Worm (Caenorhabditis elegans) whole organism, L1 larva: ENCODE data around the gene C25F9.12.
"Not testable (repeated sequence)": the region's sequence is repeated elsewhere in the genome, so short reads cannot be mapped to it uniquely, and the experiment has no call there.

Source experiments
- C16A3.4 ChIP-seq: fragments of 150-350 bp; optimal IDR thresholded peaks from 2 replicates; lab custom pipeline; 2014; ENCODE audit warnings: missing biosample characterization, missing genetic modification characterization
- aha-1 ChIP-seq: fragments of 150-350 bp; optimal IDR thresholded peaks from 2 replicates; lab custom pipeline; 2014; ENCODE audit warnings: missing biosample characterization, missing genetic modification characterization
- aly-2 ChIP-seq: fragments of 150-350 bp; optimal IDR thresholded peaks from 2 replicates; lab custom pipeline; 2014; ENCODE audit warnings: missing biosample characterization, missing genetic modification characterization
- ama-1 ChIP-seq: fragments of 150-350 bp; optimal IDR thresholded peaks from 2 replicates; lab custom pipeline; 2014
- blmp-1 ChIP-seq: fragments of 150-350 bp; optimal IDR thresholded peaks from 2 replicates; lab custom pipeline; 2014; ENCODE audit warnings: missing biosample characterization, missing genetic modification characterization
- ceh-63 ChIP-seq: fragments of 200-800 bp; sonication (Bioruptor generic); optimal IDR thresholded peaks from 2 replicates; lab custom pipeline; 2018; ENCODE audit warnings: mild to moderate bottlenecking, missing genetic modification characterization, missing compliant biosample characterization
- ces-1 ChIP-seq: fragments of 150-350 bp; optimal IDR thresholded peaks from 2 replicates; lab custom pipeline; 2014; ENCODE audit warnings: missing biosample characterization, missing genetic modification reagents, missing genetic modification characterization
- efl-1 ChIP-seq, 4 experiments: fragments of 150-350 bp; optimal IDR thresholded peaks in 3 of 4; peaks in 1 of 4; 1 replicate in 1 of 4; 2 replicates in 3 of 4; lab custom pipeline; 2014; ENCODE audit warnings: missing biosample characterization in 2 of 4, missing genetic modification characterization in 2 of 4, missing genetic modification reagents in 2 of 4
- elt-2 ChIP-seq: sonication (generic microtip); optimal IDR thresholded peaks from 2 replicates; lab custom pipeline; 2016; ENCODE audit warnings: missing genetic modification characterization, mild to moderate bottlenecking, inconsistent platforms, missing compliant biosample characterization, missing genetic modification reagents
- fkh-10 ChIP-seq: sonication (generic microtip); optimal IDR thresholded peaks from 2 replicates; lab custom pipeline; 2017; ENCODE audit warnings: missing biosample characterization, missing genetic modification reagents, missing genetic modification characterization
- fkh-4 ChIP-seq: sonication (generic microtip); optimal IDR thresholded peaks from 2 replicates; lab custom pipeline; 2016; ENCODE audit warnings: missing compliant biosample characterization, missing genetic modification characterization, borderline replicate concordance
- fos-1 ChIP-seq: fragments of 150-350 bp; optimal IDR thresholded peaks from 2 replicates; lab custom pipeline; 2014; ENCODE audit warnings: missing biosample characterization, missing genetic modification characterization
- grh-1 ChIP-seq: fragments of 200-800 bp; sonication (Bioruptor generic); IDR thresholded peaks from 2 replicates; pipeline ENCODE4 v1.3.6; 2022; ENCODE audit warnings: missing genetic modification reagents, missing genetic modification characterization, missing compliant biosample characterization
- lin-14 ChIP-seq: fragments of 200-800 bp; sonication (Bioruptor generic); optimal IDR thresholded peaks from 2 replicates; lab custom pipeline; 2018; ENCODE audit warnings: mild to moderate bottlenecking, missing genetic modification characterization, moderate library complexity, missing compliant biosample characterization
- lin-15B ChIP-seq: fragments of 150-350 bp; sonication (generic microtip); optimal IDR thresholded peaks from 3 replicates; lab custom pipeline; 2014; ENCODE audit warnings: missing biosample characterization, missing genetic modification characterization
- lin-39 ChIP-seq: fragments of 150-350 bp; optimal IDR thresholded peaks from 2 replicates; lab custom pipeline; 2014; ENCODE audit warnings: missing biosample characterization, missing genetic modification reagents, missing genetic modification characterization
- lsy-2 ChIP-seq, 2 experiments: fragments of 150-350 bp; optimal IDR thresholded peaks; 2 replicates each; lab custom pipeline; 2014; ENCODE audit warnings: missing biosample characterization in 2 of 2, missing genetic modification characterization in 2 of 2
- mdl-1 ChIP-seq, 2 experiments: fragments of 150-350 bp; optimal IDR thresholded peaks; 2 replicates each; lab custom pipeline; 2014 to 2017; ENCODE audit warnings: missing biosample characterization in 2 of 2, missing genetic modification characterization in 2 of 2, inconsistent platforms in 1 of 2
- nhr-12 ChIP-seq: sonication (generic microtip); optimal IDR thresholded peaks from 2 replicates; lab custom pipeline; 2017; ENCODE audit warnings: missing biosample characterization, missing genetic modification characterization
- nhr-19 ChIP-seq: fragments of 200-800 bp; sonication (Bioruptor generic); conservative IDR thresholded peaks from 2 replicates; pipeline ENCODE4 v1.3.6; 2022; ENCODE audit warnings: missing genetic modification characterization, missing compliant biosample characterization
- nhr-20 ChIP-seq: sonication (generic microtip); optimal IDR thresholded peaks from 2 replicates; lab custom pipeline; 2016; ENCODE audit warnings: mild to moderate bottlenecking, missing genetic modification characterization, missing compliant biosample characterization
- nhr-28 ChIP-seq: fragments of 150-350 bp; optimal IDR thresholded peaks from 2 replicates; lab custom pipeline; 2014; ENCODE audit warnings: missing biosample characterization, missing genetic modification characterization
- nhr-47 ChIP-seq: sonication (generic microtip); optimal IDR thresholded peaks from 2 replicates; lab custom pipeline; 2016; ENCODE audit warnings: mild to moderate bottlenecking, missing genetic modification characterization, moderate library complexity, missing compliant biosample characterization
- nhr-71 ChIP-seq: sonication (generic microtip); optimal IDR thresholded peaks from 2 replicates; lab custom pipeline; 2016; ENCODE audit warnings: mild to moderate bottlenecking, missing genetic modification characterization, moderate library complexity, missing compliant biosample characterization
- nhr-76 ChIP-seq: sonication (generic microtip); optimal IDR thresholded peaks from 2 replicates; lab custom pipeline; 2017; ENCODE audit warnings: missing biosample characterization, missing genetic modification characterization
- nhr-77 ChIP-seq: fragments of 150-350 bp; optimal IDR thresholded peaks from 2 replicates; lab custom pipeline; 2014; ENCODE audit warnings: missing biosample characterization, missing genetic modification characterization
- nhr-85 ChIP-seq: sonication (generic microtip); peaks from one replicate; lab custom pipeline; 2016; ENCODE audit warnings: missing genetic modification characterization, inconsistent platforms, missing compliant biosample characterization
- nhr-90 ChIP-seq: sonication (generic microtip); optimal IDR thresholded peaks from 2 replicates; lab custom pipeline; 2016; ENCODE audit warnings: mild to moderate bottlenecking, missing genetic modification characterization, missing compliant biosample characterization; ENCODE audit not compliant: poor library complexity
- rnt-1 ChIP-seq: sonication (generic microtip); optimal IDR thresholded peaks from 2 replicates; lab custom pipeline; 2016; ENCODE audit warnings: mild to moderate bottlenecking, missing genetic modification characterization, moderate library complexity, missing compliant biosample characterization
- skn-1 ChIP-seq: fragments of 150-350 bp; optimal IDR thresholded peaks from 2 replicates; lab custom pipeline; 2014; ENCODE audit warnings: missing biosample characterization, missing genetic modification characterization
- snpc-4 ChIP-seq: fragments of 150-350 bp; optimal IDR thresholded peaks from 2 replicates; lab custom pipeline; 2014; ENCODE audit warnings: missing biosample characterization, missing genetic modification characterization
- snu-23 ChIP-seq: sonication (generic microtip); optimal IDR thresholded peaks from 2 replicates; lab custom pipeline; 2016; ENCODE audit warnings: missing genetic modification characterization, missing compliant biosample characterization
- sup-37 ChIP-seq: fragments of 200-800 bp; sonication (Bioruptor generic); optimal IDR thresholded peaks from 2 replicates; lab custom pipeline; 2018; ENCODE audit warnings: mild to moderate bottlenecking, missing genetic modification characterization, missing compliant biosample characterization
- swsn-7 ChIP-seq: sonication (generic microtip); optimal IDR thresholded peaks from 2 replicates; lab custom pipeline; 2016; ENCODE audit warnings: missing genetic modification characterization, missing compliant biosample characterization
- tbx-2 ChIP-seq: sonication (generic microtip); optimal IDR thresholded peaks from 2 replicates; lab custom pipeline; 2016; ENCODE audit warnings: missing genetic modification characterization, missing compliant biosample characterization
- unc-130 ChIP-seq: fragments of 150-350 bp; optimal IDR thresholded peaks from 2 replicates; lab custom pipeline; 2017; ENCODE audit warnings: missing biosample characterization, missing genetic modification characterization, inconsistent platforms
- unc-30 ChIP-seq: sonication (generic microtip); optimal IDR thresholded peaks from 2 replicates; lab custom pipeline; 2017; ENCODE audit warnings: missing biosample characterization, missing genetic modification characterization
- unc-86 ChIP-seq: sonication (generic microtip); optimal IDR thresholded peaks from 2 replicates; lab custom pipeline; 2016; ENCODE audit warnings: missing genetic modification characterization, missing compliant biosample characterization
- xbp-1 ChIP-seq: sonication (generic microtip); optimal IDR thresholded peaks from 2 replicates; lab custom pipeline; 2016; ENCODE audit warnings: missing genetic modification characterization, missing compliant biosample characterization
- zag-1 ChIP-seq: fragments of 150-350 bp; optimal IDR thresholded peaks from 2 replicates; lab custom pipeline; 2014; ENCODE audit warnings: missing biosample characterization, missing genetic modification characterization
- zip-4 ChIP-seq: fragments of 200-800 bp; sonication (Bioruptor generic); optimal IDR thresholded peaks from 2 replicates; lab custom pipeline; 2018; ENCODE audit warnings: mild to moderate bottlenecking, missing genetic modification characterization, moderate library complexity, missing compliant biosample characterization
- ztf-4 ChIP-seq: fragments of 150-350 bp; optimal IDR thresholded peaks from 2 replicates; lab custom pipeline; 2014; ENCODE audit warnings: missing biosample characterization, missing genetic modification characterization

The C25F9.12 gene

ce11 chrV:19428097-19428496 is 25.3 kb upstream of the C25F9.12 start:
- TF ChIP-seq C16A3.4 (no peak), nhr-85 (peak; percentile 88), lin-15B (tag; lab: Kevin White, UChicago) (no peak), nhr-28 (no peak), sup-37 (GFP tag; lab: Kevin White, UChicago) (no peak), xbp-1 (tag; lab: Kevin White, UChicago) (no peak), unc-130 (tag; lab: Kevin White, UChicago) (no peak), unc-30 (no peak), nhr-71 (tag; lab: Kevin White, UChicago) (peak; percentile 24), nhr-12 (tag; lab: Kevin White, UChicago) (no peak), skn-1 (tag; lab: Kevin White, UChicago) (no peak), rnt-1 (tag; lab: Kevin White, UChicago) (no peak), lsy-2 (tag; optimal IDR thresholded peaks at IDR 0.05; lab: Kevin White, UChicago) (no peak), ama-1 (no peak), fkh-4 (tag; lab: Kevin White, UChicago) (no peak), tbx-2 (tag; lab: Kevin White, UChicago) (no peak), aly-2 (tag; lab: Kevin White, UChicago) (no peak), snpc-4 (tag; lab: Kevin White, UChicago) (no peak), lin-39 (no peak), nhr-20 (tag; lab: Kevin White, UChicago) (peak; percentile 60), nhr-47 (tag; lab: Kevin White, UChicago) (no peak), mdl-1 (tag; optimal IDR thresholded peaks at IDR 0.05; lab: Kevin White, UChicago) (no peak), aha-1 (tag; lab: Kevin White, UChicago) (no peak), unc-86 (no peak), ces-1 (GFP tag; lab: Kevin White, UChicago) (no peak), fkh-10 (no peak), ztf-4 (no peak), blmp-1 (peak; percentile 20), snu-23 (GFP tag; lab: Kevin White, UChicago) (peak; percentile 55), swsn-7 (tag; lab: Kevin White, UChicago) (no peak), nhr-77 (tag; lab: Kevin White, UChicago) (no peak), zag-1 (no peak), nhr-90 (peak; percentile 12), lin-14 (GFP tag; lab: Kevin White, UChicago) (peak; percentile 61)

- TF ChIP-seq fos-1 (tag; lab: Kevin White, UChicago) (no peak), zip-4 (peak; percentile 13)
Measured at ce11 chrV:19421131-19421530, 18.4 kb upstream of the C25F9.12 start, which contains the start of gene C25F9.2. Gene C25F9.2 (plus strand): TSS chrV:19421471.

ce11 chrV:19419301-19419700 is 16.5 kb upstream of the C25F9.12 start:
- TF ChIP-seq elt-2: peak; percentile 48
- TF ChIP-seq efl-1 (optimal IDR thresholded peaks at IDR 0.05; lab: Kevin White, UChicago): not testable (repeated sequence)
- TF ChIP-seq efl-1 (GFP tag; optimal IDR thresholded peaks at IDR 0.05 in 1 of 2; lab: Kevin White, UChicago): peak in 1 of 2 experiments; percentile 44

ce11 chrV:19417836-19418235 is 15.1 kb upstream of the C25F9.12 start, which contains the start of gene C25F9.15:
Gene C25F9.15 (plus strand): TSS chrV:19418136.
- TF ChIP-seq elt-2: peak; percentile 27
- TF ChIP-seq C16A3.4: no peak
- TF ChIP-seq nhr-76: no peak
- no peak for TF ChIP-seq nhr-12 (tag; lab: Kevin White, UChicago)
- no peak for TF ChIP-seq nhr-19 (GFP tag; lab: Robert Waterston, UW)
- no peak for TF ChIP-seq grh-1 (GFP tag; lab: Robert Waterston, UW)
- no peak for TF ChIP-seq ceh-63 (GFP tag; lab: Kevin White, UChicago)
